Worm (Caenorhabditis elegans) whole organism, L4/young adult: Measurements from ENCODE around the gene aakb-2.

Source experiments
- W03F9.2 ChIP-seq: fragments of 150-350 bp; optimal IDR thresholded peaks from 2 replicates; lab custom pipeline; 2014; ENCODE audit warnings: missing biosample characterization, missing genetic modification characterization
- him-1 ChIP-seq: sonication (generic microtip); optimal IDR thresholded peaks from 2 replicates; lab custom pipeline; 2016; ENCODE audit warnings: missing genotype, missing genetic modification reagents, missing genetic modification characterization, missing compliant biosample characterization

DNA sequence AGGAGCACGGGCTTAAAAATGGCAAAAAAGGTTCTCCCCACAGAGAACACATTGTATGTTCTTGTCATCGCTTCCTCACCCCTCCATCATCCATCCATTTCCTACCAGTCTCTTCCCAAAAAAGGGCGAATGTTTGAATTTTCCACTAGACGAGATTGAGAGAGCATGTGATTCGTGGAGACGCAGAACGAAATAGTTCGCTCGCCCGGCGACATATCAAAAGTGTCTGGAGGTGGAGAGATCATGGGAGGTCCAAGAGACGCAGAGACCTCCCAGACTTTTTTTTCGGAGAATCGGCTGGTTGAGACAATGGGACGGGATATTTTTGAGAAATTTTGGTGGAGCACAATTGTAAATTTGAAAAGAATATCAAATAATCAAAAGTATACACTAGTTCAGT is 28.6 kb upstream of the aakb-2 start:
- TF ChIP-seq him-1 (no peak), W03F9.2 (no peak)
